Worm (Caenorhabditis elegans): ENCODE measurements around the gene C09E8.6.

ce11 chrII:512630-513029 is 43.7 kb upstream of the C09E8.6 start:
- TF ChIP-seq lin-13 (tag; optimal IDR thresholded peaks at IDR 0.05) (no peak), lsy-2 (tag; optimal IDR thresholded peaks at IDR 0.05) (no peak), bed-3 (GFP tag; optimal IDR thresholded peaks at IDR 0.05) (no peak), snpc-4 (tag; optimal IDR thresholded peaks at IDR 0.05) (no peak), ces-1 (GFP tag; optimal IDR thresholded peaks at IDR 0.05) (no peak), mab-5 (tag; optimal IDR thresholded peaks at IDR 0.05) (no peak), pha-4 (tag; optimal IDR thresholded peaks at IDR 0.05) (no peak), nhr-28 (tag; optimal IDR thresholded peaks at IDR 0.05) (no peak), nhr-76 (tag; optimal IDR thresholded peaks at IDR 0.05) (no peak), elt-3 (tag; optimal IDR thresholded peaks at IDR 0.05) (no peak), unc-39 (tag; optimal IDR thresholded peaks at IDR 0.05) (no peak)
